Fruit fly (Drosophila melanogaster): ENCODE measurements around the gene CG6793.

CG6793 gene

dm6 chr3L:12083861-12084260 lies 41.7 kb downstream of the CG6793 start (continued):
- TF ChIP-seq kni (GFP tag; optimal IDR thresholded peaks at IDR 0.05) (peak; percentile 66), MESR4 (GFP tag; optimal IDR thresholded peaks at IDR 0.05) (peak; percentile 5), TFAM (GFP tag; optimal IDR thresholded peaks at IDR 0.05) (no peak), crol (GFP tag; IDR thresholded peaks at IDR 0.05) (no peak), CG6654 (GFP tag; optimal IDR thresholded peaks at IDR 0.05) (peak; percentile 0), CG3281 (GFP tag; optimal IDR thresholded peaks at IDR 0.05) (peak; percentile 48), caup (GFP tag; optimal IDR thresholded peaks at IDR 0.05; ENCODE audit: severe bottlenecking) (peak; percentile 65), CG18599 (GFP tag; optimal IDR thresholded peaks at IDR 0.05) (peak; percentile 67), onecut (GFP tag; IDR thresholded peaks at IDR 0.05) (peak; percentile 62), Sox102F (GFP tag; optimal IDR thresholded peaks at IDR 0.05) (peak; percentile 36), ttk (GFP tag; IDR thresholded peaks at IDR 0.05) (no peak), CG17912 (GFP tag; optimal IDR thresholded peaks at IDR 0.05) (peak; percentile 72), CG13287 (GFP tag; IDR thresholded peaks at IDR 0.05; ENCODE audit: partially characterized antibody) (no peak), CG15269 (tag; optimal IDR thresholded peaks at IDR 0.05) (peak; percentile 15), CG7987 (GFP tag; optimal IDR thresholded peaks at IDR 0.05) (peak; percentile 82), trem (tag; optimal IDR thresholded peaks at IDR 0.05) (peak; percentile 54), CG5953 (GFP tag; IDR thresholded peaks at IDR 0.05) (no peak), sc (optimal IDR thresholded peaks at IDR 0.05) (no peak), sc (GFP tag; optimal IDR thresholded peaks at IDR 0.05) (peak; percentile 70), CG17829 (tag; optimal IDR thresholded peaks at IDR 0.05) (peak; percentile 70), HLHmδ (GFP tag; optimal IDR thresholded peaks at IDR 0.05) (peak; percentile 89), CG31388 (GFP tag; optimal IDR thresholded peaks at IDR 0.05) (no peak), hth (optimal IDR thresholded peaks at IDR 0.05) (no peak), chinmo (GFP tag; IDR thresholded peaks at IDR 0.05; ENCODE audit: partially characterized antibody) (no peak), fd64A (GFP tag; optimal IDR thresholded peaks at IDR 0.05) (peak; percentile 79), CG2199 (GFP tag; IDR thresholded peaks at IDR 0.05) (no peak), Abd-B (GFP tag; optimal IDR thresholded peaks at IDR 0.05) (no peak), BtbVII (GFP tag; optimal IDR thresholded peaks at IDR 0.05) (peak; percentile 54), CG12299 (tag; optimal IDR thresholded peaks at IDR 0.05) (peak; percentile 51), gcm (GFP tag; optimal IDR thresholded peaks at IDR 0.05) (peak; percentile 71), CG2678 (tag; optimal IDR thresholded peaks at IDR 0.05) (peak; percentile 60), YL-1 (GFP tag; optimal IDR thresholded peaks at IDR 0.05) (peak; percentile 64), CG30020 (tag; optimal IDR thresholded peaks at IDR 0.05) (no peak), CG8924 (tag; optimal IDR thresholded peaks at IDR 0.05) (peak; percentile 56), Ssrp (tag; optimal IDR thresholded peaks at IDR 0.05) (no peak), wek (GFP tag; optimal IDR thresholded peaks at IDR 0.05) (peak; percentile 87), dmrt11E (tag; optimal IDR thresholded peaks at IDR 0.05) (peak; percentile 75), CG6689 (GFP tag; IDR thresholded peaks at IDR 0.05) (peak; percentile 35; the same call in 1 of the 2 replicates), CG10462 (GFP tag; optimal IDR thresholded peaks at IDR 0.05) (no peak), Meics (GFP tag; optimal IDR thresholded peaks at IDR 0.05) (peak; percentile 16), Atf6 (GFP tag; IDR thresholded peaks at IDR 0.05) (no peak), lab (GFP tag; optimal IDR thresholded peaks at IDR 0.05) (peak; percentile 76), CG6854 (GFP tag; optimal IDR thresholded peaks at IDR 0.05) (peak; percentile 66), CG15601 (tag; optimal IDR thresholded peaks at IDR 0.05) (peak; percentile 85), Med (GFP tag) (peak; percentile 36), CG3163 (GFP tag; optimal IDR thresholded peaks at IDR 0.05) (no peak), Kr (GFP tag; optimal IDR thresholded peaks at IDR 0.05) (peak; percentile 96), bigmax (GFP tag; optimal IDR thresholded peaks at IDR 0.05) (peak; percentile 29), CG14441 (GFP tag; IDR thresholded peaks at IDR 0.05) (no peak), CG14667 (GFP tag; IDR thresholded peaks at IDR 0.05) (no peak), Taf1 (GFP tag; IDR thresholded peaks at IDR 0.05) (no peak)
